1 worm cellular context compared by ENCODE assay signal in genomic region chrIII:530899-531298, ce11.
TF ChIP-seq lines count a peak whose summit lies in the region.

No protein-coding gene starts in this region.

TF ChIP-seq in whole organism, L1 larva, 84 proteins besides CTCF, POLR2A, EP300 and RAD21 (continued from another document):
- no peak for TF ChIP-seq pag-3 (tag; optimal IDR thresholded peaks at IDR 0.05; lab: Kevin White, UChicago; ENCODE audit: borderline replicate concordance, insufficient read depth)
- TF ChIP-seq elt-2 (tag; optimal IDR thresholded peaks at IDR 0.05; lab: Kevin White, UChicago): peak; percentile 26
- no peak for TF ChIP-seq mdl-1 (tag; optimal IDR thresholded peaks at IDR 0.05; lab: Kevin White, UChicago)
- TF ChIP-seq nhr-28 (tag; optimal IDR thresholded peaks at IDR 0.05; lab: Kevin White, UChicago): no peak
